Fruit fly (Drosophila melanogaster) whole organism, embryonic: ENCODE data around the gene CG7333.
A peak's percentile ranks its signal among the peaks of the same experiment; 100 is the strongest.

Experiments
- Blimp-1 ChIP-seq: fragments of 200-800 bp; sonication (Bioruptor generic); optimal IDR thresholded peaks from 3 replicates; lab custom pipeline; 2018; ENCODE audit warnings: missing biosample characterization, missing genetic modification characterization, mild to moderate bottlenecking, moderate library complexity, missing genetic modification reagents
- C15 ChIP-seq: fragments of 200-800 bp; sonication (Bioruptor generic); IDR thresholded peaks from 3 replicates; pipeline ENCODE4 v1.3.6; 2022; ENCODE audit warnings: missing biosample characterization, missing genetic modification characterization
- CG10321 ChIP-seq: fragments of 200-800 bp; sonication (Bioruptor generic); IDR thresholded peaks from 2 replicates; pipeline ENCODE4 v1.3.6; 2022; ENCODE audit warnings: missing biosample characterization, missing genetic modification characterization
- CG10565 ChIP-seq: fragments of 200-800 bp; sonication (Bioruptor generic); optimal IDR thresholded peaks from 3 replicates; lab custom pipeline; 2016; ENCODE audit warnings: missing biosample characterization, mild to moderate bottlenecking, missing genetic modification characterization
- CG10654 ChIP-seq: fragments of 200-800 bp; sonication (Bioruptor generic); optimal IDR thresholded peaks from 2 replicates; lab custom pipeline; 2016; ENCODE audit warnings: missing biosample characterization, missing genetic modification characterization
- CG13296 ChIP-seq: fragments of 200-800 bp; sonication (Bioruptor generic); optimal IDR thresholded peaks from 3 replicates; lab custom pipeline; 2018; ENCODE audit warnings: missing biosample characterization, mild to moderate bottlenecking, missing genetic modification characterization
- CG15601 ChIP-seq: fragments of 200-800 bp; sonication (Bioruptor generic); optimal IDR thresholded peaks from 3 replicates; lab custom pipeline; 2019; ENCODE audit warnings: missing biosample characterization, mild to moderate bottlenecking, missing genetic modification characterization, moderate library complexity
- CG17186 ChIP-seq: fragments of 200-800 bp; sonication (Bioruptor generic); optimal IDR thresholded peaks from 3 replicates; lab custom pipeline; 2017; ENCODE audit warnings: missing biosample characterization, missing genetic modification reagents, missing genetic modification characterization
- CG17361 ChIP-seq: fragments of 200-800 bp; sonication (Bioruptor generic); IDR thresholded peaks from 3 replicates; pipeline ENCODE4 v1.3.6; 2022; ENCODE audit warnings: missing biosample characterization, missing genetic modification characterization
- CG33557 ChIP-seq: fragments of 200-800 bp; sonication (Bioruptor generic); optimal IDR thresholded peaks from 2 replicates; lab custom pipeline; 2019; ENCODE audit warnings: missing biosample characterization, mild to moderate bottlenecking, missing genetic modification characterization, moderate library complexity
- CG42726 ChIP-seq: fragments of 200-800 bp; sonication (Bioruptor generic); IDR thresholded peaks from 2 replicates; pipeline ENCODE4 v1.3.6; 2022; ENCODE audit warnings: missing biosample characterization, missing genetic modification characterization; ENCODE audit not compliant: partially characterized antibody
- CG4854 ChIP-seq: fragments of 200-800 bp; sonication (Bioruptor generic); optimal IDR thresholded peaks from 2 replicates; lab custom pipeline; 2016; ENCODE audit warnings: missing biosample characterization, missing genetic modification characterization, inconsistent platforms
- CG5180 ChIP-seq: fragments of 200-800 bp; sonication (Bioruptor generic); optimal IDR thresholded peaks from 3 replicates; lab custom pipeline; 2017; ENCODE audit warnings: missing biosample characterization, missing genetic modification characterization, mild to moderate bottlenecking, moderate library complexity, missing genetic modification reagents
- CG8281 ChIP-seq: fragments of 200-800 bp; sonication (Bioruptor generic); optimal IDR thresholded peaks from 2 replicates; lab custom pipeline; 2018; ENCODE audit warnings: missing biosample characterization, mild to moderate bottlenecking, missing genetic modification characterization, moderate library complexity
- CG8388 ChIP-seq: fragments of 200-800 bp; sonication (Bioruptor generic); optimal IDR thresholded peaks from 2 replicates; lab custom pipeline; 2019; ENCODE audit warnings: missing biosample characterization, mild to moderate bottlenecking, missing genetic modification characterization, moderate library complexity
- CG8944 ChIP-seq: fragments of 200-800 bp; sonication (Bioruptor generic); optimal IDR thresholded peaks from 3 replicates; lab custom pipeline; 2016; ENCODE audit warnings: missing biosample characterization, missing genetic modification characterization
- D19B ChIP-seq: fragments of 200-800 bp; sonication (Bioruptor generic); optimal IDR thresholded peaks from 2 replicates; lab custom pipeline; 2017; ENCODE audit warnings: missing biosample characterization, mild to moderate bottlenecking, missing genetic modification characterization
- Dek ChIP-seq: fragments of 200-800 bp; sonication (Bioruptor generic); optimal IDR thresholded peaks from 3 replicates; lab custom pipeline; 2019; ENCODE audit warnings: missing biosample characterization, mild to moderate bottlenecking, missing genetic modification characterization, moderate library complexity
- Dfd ChIP-seq, 2 experiments: fragments of >200 bp; optimal IDR thresholded peaks; 2 replicates each; lab custom pipeline; 2017; ENCODE audit warnings: missing biosample characterization in 2 of 2, missing genetic modification characterization in 2 of 2
- HHEX ChIP-seq: fragments of 200-800 bp; sonication (Bioruptor generic); optimal IDR thresholded peaks from 3 replicates; lab custom pipeline; 2017; ENCODE audit warnings: missing biosample characterization, mild to moderate bottlenecking, missing genetic modification characterization, missing genetic modification reagents
- Lpt ChIP-seq: fragments of >200 bp; optimal IDR thresholded peaks from 2 replicates; lab custom pipeline; 2018; ENCODE audit warnings: missing biosample characterization, missing genetic modification characterization
- MESR4 ChIP-seq: fragments of 200-800 bp; sonication (Bioruptor generic); optimal IDR thresholded peaks from 2 replicates; lab custom pipeline; 2018; ENCODE audit warnings: missing biosample characterization, mild to moderate bottlenecking, missing genetic modification characterization, moderate library complexity
- PHDP ChIP-seq: fragments of 200-800 bp; sonication (Bioruptor generic); optimal IDR thresholded peaks from 3 replicates; lab custom pipeline; 2018; ENCODE audit warnings: missing biosample characterization, mild to moderate bottlenecking, missing genetic modification characterization, moderate library complexity
- Pdp1 ChIP-seq, 2 experiments: fragments of 200-800 bp; sonication (Bioruptor generic); optimal IDR thresholded peaks; 3 replicates each; lab custom pipeline; 2016; ENCODE audit warnings: missing biosample characterization in 2 of 2, missing genetic modification characterization in 2 of 2, mild to moderate bottlenecking in 1 of 2, moderate library complexity in 1 of 2
- Poxn ChIP-seq: fragments of 200-800 bp; sonication (Bioruptor generic); IDR thresholded peaks from 2 replicates; pipeline ENCODE4 v1.3.6; 2022; ENCODE audit warnings: missing biosample characterization, missing genetic modification characterization
- Ssrp ChIP-seq: fragments of 200-800 bp; sonication (Bioruptor generic); optimal IDR thresholded peaks from 2 replicates; lab custom pipeline; 2018; ENCODE audit warnings: missing biosample characterization, mild to moderate bottlenecking, missing genetic modification characterization, moderate library complexity
- Taf1 ChIP-seq: fragments of 200-800 bp; sonication (Bioruptor generic); IDR thresholded peaks from 2 replicates; pipeline ENCODE4 v1.3.6; 2022; ENCODE audit warnings: missing biosample characterization, missing genetic modification characterization
- Tbp ChIP-seq: fragments of >200 bp; optimal IDR thresholded peaks from 2 replicates; lab custom pipeline; 2018; ENCODE audit warnings: missing biosample characterization, missing genetic modification characterization
- Trl ChIP-seq, 3 experiments: fragments of >200 bp in 2 of 3; fragments of 200-800 bp in 1 of 3; sonication (Bioruptor generic) in 1 of 3; optimal IDR thresholded peaks; 2 replicates in 1 of 3; 3 replicates in 2 of 3; lab custom pipeline; 2016 to 2017; ENCODE audit warnings: missing biosample characterization in 1 of 3, missing genetic modification characterization in 1 of 3
- aop ChIP-seq: fragments of 200-800 bp; sonication (Bioruptor generic); IDR thresholded peaks from 2 replicates; pipeline ENCODE4 v1.3.6; 2022; ENCODE audit warnings: missing biosample characterization, missing genetic modification characterization
- ap ChIP-seq: fragments of 200-800 bp; sonication (Bioruptor generic); IDR thresholded peaks from 2 replicates; pipeline ENCODE4 v1.3.6; 2022; ENCODE audit warnings: missing biosample characterization, missing genetic modification characterization
- ato ChIP-seq: fragments of 200-800 bp; sonication (Bioruptor generic); IDR thresholded peaks from 2 replicates; pipeline ENCODE4 v1.3.6; 2022; ENCODE audit warnings: missing biosample characterization, missing genetic modification characterization; ENCODE audit not compliant: partially characterized antibody
- bsh ChIP-seq, 2 experiments: fragments of 200-800 bp; sonication (Bioruptor generic); optimal IDR thresholded peaks; 2 replicates each; lab custom pipeline; 2017 to 2018; ENCODE audit warnings: mild to moderate bottlenecking in 2 of 2, missing biosample characterization in 2 of 2, missing genetic modification characterization in 2 of 2, moderate library complexity in 1 of 2
- dan ChIP-seq: fragments of 200-800 bp; sonication (Bioruptor generic); IDR thresholded peaks from 2 replicates; pipeline ENCODE4 v1.3.6; 2022; ENCODE audit warnings: missing biosample characterization, missing genetic modification characterization
- gcm ChIP-seq: fragments of 200-800 bp; sonication (Bioruptor generic); optimal IDR thresholded peaks from 2 replicates; lab custom pipeline; 2019; ENCODE audit warnings: missing biosample characterization, mild to moderate bottlenecking, missing genetic modification characterization, moderate library complexity
- grn ChIP-seq: fragments of 200-800 bp; sonication (Bioruptor generic); optimal IDR thresholded peaks from 3 replicates; lab custom pipeline; 2017; ENCODE audit warnings: missing biosample characterization, missing genetic modification characterization
- gro ChIP-seq: fragments of 200-800 bp; sonication (Bioruptor generic); optimal IDR thresholded peaks from 2 replicates; lab custom pipeline; 2016; ENCODE audit warnings: missing biosample characterization, missing genetic modification characterization
- hbn ChIP-seq: fragments of 200-800 bp; sonication (Bioruptor generic); IDR thresholded peaks from 2 replicates; pipeline ENCODE4 v1.3.6; 2022; ENCODE audit warnings: missing biosample characterization, missing genetic modification characterization; ENCODE audit not compliant: partially characterized antibody
- hkb ChIP-seq, 2 experiments: fragments of 200-800 bp in 1 of 2; fragments of >200 bp in 1 of 2; sonication (Bioruptor generic) in 1 of 2; IDR thresholded peaks in 1 of 2; optimal IDR thresholded peaks in 1 of 2; 2 replicates each; pipeline versions ENCODE4 v1.3.6 to Lab custom; 2017 to 2022; ENCODE audit warnings: missing biosample characterization in 1 of 2, missing genetic modification characterization in 1 of 2
- jing ChIP-seq: fragments of 200-800 bp; sonication (Bioruptor generic); optimal IDR thresholded peaks from 2 replicates; lab custom pipeline; 2018; ENCODE audit warnings: missing biosample characterization, mild to moderate bottlenecking, missing genetic modification characterization
- pfk ChIP-seq: fragments of 200-800 bp; sonication (Bioruptor generic); optimal IDR thresholded peaks from 2 replicates; lab custom pipeline; 2018; ENCODE audit warnings: missing biosample characterization, mild to moderate bottlenecking, missing genetic modification characterization, moderate library complexity
- prd ChIP-seq, 3 experiments: fragments of >200 bp in 2 of 3; fragments of 200-800 bp in 1 of 3; sonication (Bioruptor generic) in 1 of 3; optimal IDR thresholded peaks in 2 of 3; IDR thresholded peaks in 1 of 3; 2 replicates in 2 of 3; 3 replicates in 1 of 3; pipeline versions ENCODE4 v1.3.6 to Lab custom; 2017 to 2022; ENCODE audit warnings: missing biosample characterization in 1 of 3, missing genetic modification characterization in 1 of 3
- repo ChIP-seq: fragments of 200-800 bp; sonication (Bioruptor generic); optimal IDR thresholded peaks from 2 replicates; lab custom pipeline; 2016; ENCODE audit warnings: missing biosample characterization, missing genetic modification characterization
- seq ChIP-seq: fragments of 200-800 bp; sonication (Bioruptor generic); IDR thresholded peaks from 2 replicates; pipeline ENCODE4 v1.3.6; 2022; ENCODE audit warnings: missing biosample characterization, missing genetic modification characterization
- sisA ChIP-seq: fragments of 200-800 bp; sonication (Bioruptor generic); IDR thresholded peaks from 2 replicates; pipeline ENCODE4 v1.3.6; 2022; ENCODE audit warnings: missing biosample characterization, missing genetic modification characterization
- sqz ChIP-seq: fragments of 200-800 bp; sonication (Bioruptor generic); optimal IDR thresholded peaks from 3 replicates; lab custom pipeline; 2018; ENCODE audit warnings: missing biosample characterization, mild to moderate bottlenecking, missing genetic modification characterization
- ssp ChIP-seq: fragments of 200-800 bp; sonication (Bioruptor generic); IDR thresholded peaks from 2 replicates; pipeline ENCODE4 v1.3.6; 2022; ENCODE audit warnings: missing biosample characterization, missing genetic modification characterization
- tgo ChIP-seq: fragments of 200-800 bp; sonication (Bioruptor generic); IDR thresholded peaks from 3 replicates; pipeline ENCODE4 v1.3.6; 2022; ENCODE audit warnings: missing biosample characterization, missing genetic modification characterization
- tio ChIP-seq: fragments of 200-800 bp; sonication (Bioruptor generic); optimal IDR thresholded peaks from 2 replicates; lab custom pipeline; 2017; ENCODE audit warnings: missing biosample characterization, missing genetic modification characterization, inconsistent platforms
- toy ChIP-seq: fragments of 200-800 bp; sonication (Bioruptor generic); IDR thresholded peaks from 2 replicates; pipeline ENCODE4 v1.3.6; 2022; ENCODE audit warnings: missing biosample characterization, missing genetic modification characterization

Gene CG7333

dm6 chr3R:19583311-19583710 is 17.1 kb upstream of the CG7333 start (continued):
- TF ChIP-seq hbn (GFP tag; lab: Robert Waterston, UW): no peak
- TF ChIP-seq CG17186 (GFP tag; lab: Kevin White, UChicago): no peak
- TF ChIP-seq CG33557: no peak
- TF ChIP-seq CG5180 (GFP tag; lab: Kevin White, UChicago): no peak
- peak; percentile 26; the same call in 1 of the 3 replicates for TF ChIP-seq CG17361
- no peak for TF ChIP-seq CG10321 (GFP tag; lab: Robert Waterston, UW)
- TF ChIP-seq MESR4 (GFP tag; lab: Kevin White, UChicago): no peak
- TF ChIP-seq gro (GFP tag; lab: Kevin White, UChicago): no peak
- TF ChIP-seq grn (GFP tag; lab: Kevin White, UChicago): no peak
- TF ChIP-seq seq: no peak
- TF ChIP-seq Taf1 (GFP tag; lab: Robert Waterston, UW): no peak
- TF ChIP-seq hkb (optimal IDR thresholded peaks at IDR 0.05; lab: Kevin White, UChicago): no peak
- no peak for TF ChIP-seq hkb (GFP tag; IDR thresholded peaks at IDR 0.05; lab: Robert Waterston, UW)
- no peak for TF ChIP-seq prd (optimal IDR thresholded peaks at IDR 0.05; lab: Kevin White, UChicago)
- no peak for TF ChIP-seq prd (GFP tag; IDR thresholded peaks at IDR 0.05; lab: Robert Waterston, UW)
- no peak for TF ChIP-seq CG8388 (GFP tag; lab: Kevin White, UChicago)
- TF ChIP-seq Blimp-1: no peak
- no peak for TF ChIP-seq sqz (GFP tag; lab: Kevin White, UChicago)
- no peak for TF ChIP-seq CG8281 (tag; lab: Kevin White, UChicago)
- no peak for TF ChIP-seq PHDP (tag; lab: Kevin White, UChicago)
- no peak for TF ChIP-seq CG8944 (GFP tag; lab: Kevin White, UChicago)
- no peak for TF ChIP-seq CG10565 (GFP tag; lab: Kevin White, UChicago)
- no peak for TF ChIP-seq CG42726 (GFP tag; lab: Robert Waterston, UW)
- TF ChIP-seq CG4854 (GFP tag; lab: Kevin White, UChicago): no peak
- TF ChIP-seq Tbp (GFP tag; lab: Kevin White, UChicago): no peak
- no peak for TF ChIP-seq Dfd (GFP tag; optimal IDR thresholded peaks at IDR 0.05; lab: Kevin White, UChicago)
- no peak for TF ChIP-seq ato
- TF ChIP-seq Ssrp (tag; lab: Kevin White, UChicago): no peak
- no peak for TF ChIP-seq bsh (GFP tag; optimal IDR thresholded peaks at IDR 0.05; lab: Kevin White, UChicago)
- no peak for TF ChIP-seq gcm (GFP tag; lab: Kevin White, UChicago)
- TF ChIP-seq tgo (GFP tag; lab: Robert Waterston, UW): no peak
- TF ChIP-seq jing (GFP tag; lab: Kevin White, UChicago): no peak
- no peak for TF ChIP-seq D19B (GFP tag; lab: Kevin White, UChicago)
- TF ChIP-seq Trl (optimal IDR thresholded peaks at IDR 0.05; lab: Kevin White, UChicago): no peak
- TF ChIP-seq Trl (GFP tag; optimal IDR thresholded peaks at IDR 0.05; lab: Kevin White, UChicago): no peak
- no peak for TF ChIP-seq sisA
- no peak for TF ChIP-seq Dek (tag; lab: Kevin White, UChicago)
- peak; percentile 5 for TF ChIP-seq CG15601
- TF ChIP-seq dan (GFP tag; lab: Robert Waterston, UW): no peak
- TF ChIP-seq ap (GFP tag; lab: Robert Waterston, UW): no peak
- TF ChIP-seq Poxn (GFP tag; lab: Robert Waterston, UW): no peak
- TF ChIP-seq Lpt (GFP tag; lab: Kevin White, UChicago): no peak
- no peak for TF ChIP-seq toy (GFP tag; lab: Robert Waterston, UW)
- no peak for TF ChIP-seq Pdp1 (GFP tag; optimal IDR thresholded peaks at IDR 0.05; lab: Kevin White, UChicago)
- TF ChIP-seq HHEX (GFP tag; lab: Kevin White, UChicago): no peak
- no peak for TF ChIP-seq C15 (GFP tag; lab: Robert Waterston, UW)
- TF ChIP-seq aop (GFP tag; lab: Robert Waterston, UW): no peak
- TF ChIP-seq tio: no peak
- no peak for TF ChIP-seq pfk
- no peak for TF ChIP-seq CG13296 (GFP tag; lab: Kevin White, UChicago)
- TF ChIP-seq repo (GFP tag; lab: Kevin White, UChicago): no peak
- no peak for TF ChIP-seq CG10654 (GFP tag; lab: Kevin White, UChicago)
- no peak for TF ChIP-seq ssp
